Fruit fly (Drosophila melanogaster): Measurements from ENCODE around the gene eIF2Bepsilon.

dm6 chrX:1908757-1909156, 13.9 kb downstream of the eIF2Bepsilon start, which contains the start of the genes Edem1 and Rbcn-3B:
- no peak for TF ChIP-seq CG9705 (GFP tag; optimal IDR thresholded peaks at IDR 0.05)
- no peak for TF ChIP-seq jim (GFP tag; optimal IDR thresholded peaks at IDR 0.05)
- no peak for TF ChIP-seq GATAd (GFP tag; optimal IDR thresholded peaks at IDR 0.05)
- no peak for TF ChIP-seq CG32264 (GFP tag; optimal IDR thresholded peaks at IDR 0.05)
- TF ChIP-seq Dfd (GFP tag; optimal IDR thresholded peaks at IDR 0.05), result no peak
- no peak for TF ChIP-seq rgr (GFP tag; optimal IDR thresholded peaks at IDR 0.05)
- no peak for TF ChIP-seq Rel (GFP tag; optimal IDR thresholded peaks at IDR 0.05)
- no peak for TF ChIP-seq Rel (tag; optimal IDR thresholded peaks at IDR 0.05)
- no peak for TF ChIP-seq pan (optimal IDR thresholded peaks at IDR 0.05)
- no peak for TF ChIP-seq h (GFP tag; optimal IDR thresholded peaks at IDR 0.05)
- no peak for TF ChIP-seq foxo (GFP tag; optimal IDR thresholded peaks at IDR 0.05)
- TF ChIP-seq fru (GFP tag; optimal IDR thresholded peaks at IDR 0.05), result no peak
- no peak for TF ChIP-seq N (GFP tag; optimal IDR thresholded peaks at IDR 0.05)
- TF ChIP-seq dsf (GFP tag; optimal IDR thresholded peaks at IDR 0.05; ENCODE audit: borderline replicate concordance), result no peak

Measured in whole organism, wandering third instar larva.